Worm (Caenorhabditis elegans) whole organism, L4 larva: Measurements from ENCODE around the gene btb-11.

Source experiments
- D1046.2 ChIP-seq: fragments of 200-800 bp; sonication (Bioruptor generic); IDR thresholded peaks from 2 replicates; pipeline ENCODE4 v1.3.6; 2022; ENCODE audit warnings: missing genetic modification characterization, missing compliant biosample characterization
- F10B5.3 ChIP-seq: sonication (generic microtip); optimal IDR thresholded peaks from 2 replicates; lab custom pipeline; 2016; ENCODE audit warnings: mild to moderate bottlenecking, missing genetic modification characterization, missing compliant biosample characterization
- R02D3.7 ChIP-seq: fragments of 150-350 bp; sonication (generic microtip); optimal IDR thresholded peaks from 3 replicates; lab custom pipeline; 2014; ENCODE audit warnings: missing biosample characterization, missing genetic modification characterization
- T26A8.4 ChIP-seq: fragments of 200-800 bp; sonication (Bioruptor generic); IDR thresholded peaks from 2 replicates; pipeline ENCODE4 v1.3.6; 2022; ENCODE audit warnings: missing genetic modification characterization, missing compliant biosample characterization
- Y5F2A.4 ChIP-seq: fragments of 200-800 bp; sonication (Bioruptor generic); optimal IDR thresholded peaks from 2 replicates; lab custom pipeline; 2018; ENCODE audit warnings: mild to moderate bottlenecking, missing genetic modification characterization, missing compliant biosample characterization
- Y75B8A.6 ChIP-seq: fragments of 200-800 bp; sonication (Bioruptor generic); IDR thresholded peaks from 2 replicates; pipeline ENCODE4 v1.3.6; 2022; ENCODE audit warnings: missing genetic modification reagents, missing genetic modification characterization, missing compliant biosample characterization
- ZK337.2 ChIP-seq: fragments of 200-800 bp; sonication (Bioruptor generic); IDR thresholded peaks from 2 replicates; pipeline ENCODE4 v1.3.6; 2022; ENCODE audit warnings: missing genetic modification reagents, missing genetic modification characterization, missing compliant biosample characterization
- aha-1 ChIP-seq: fragments of 150-350 bp; peaks from one replicate; lab custom pipeline; 2014; ENCODE audit warnings: missing biosample characterization, missing genetic modification characterization
- attf-4 ChIP-seq: sonication (generic microtip); optimal IDR thresholded peaks from 3 replicates; lab custom pipeline; 2017; ENCODE audit warnings: missing biosample characterization, missing genetic modification characterization
- ces-1 ChIP-seq: fragments of 150-350 bp; sonication (generic microtip); optimal IDR thresholded peaks from 4 replicates; lab custom pipeline; 2014; ENCODE audit warnings: missing biosample characterization, missing genetic modification reagents, missing genetic modification characterization
- cey-2 ChIP-seq: sonication (generic microtip); optimal IDR thresholded peaks from 3 replicates; lab custom pipeline; 2017; ENCODE audit warnings: missing genetic modification characterization, mild to moderate bottlenecking, missing compliant biosample characterization, antibody characterized with exemption, borderline replicate concordance; ENCODE audit not compliant: insufficient read depth
- ctbp-1 ChIP-seq: fragments of 200-800 bp; sonication (Bioruptor generic); IDR thresholded peaks from 2 replicates; pipeline ENCODE4 v1.3.6; 2022; ENCODE audit warnings: missing genetic modification reagents, missing genetic modification characterization, missing compliant biosample characterization
- daf-12 ChIP-seq: fragments of 150-350 bp; optimal IDR thresholded peaks from 2 replicates; lab custom pipeline; 2014; ENCODE audit warnings: missing biosample characterization, missing genetic modification reagents, missing genetic modification characterization
- daf-16 ChIP-seq, 3 experiments: sonication (generic microtip); optimal IDR thresholded peaks; 2 replicates each; lab custom pipeline; 2016 to 2017; ENCODE audit warnings: missing genetic modification characterization in 3 of 3, missing genetic modification reagents in 3 of 3, mild to moderate bottlenecking in 2 of 3, missing compliant biosample characterization in 2 of 3, missing biosample characterization in 1 of 3, moderate library complexity in 1 of 3
- dmd-6 ChIP-seq: fragments of 200-800 bp; sonication (Bioruptor generic); IDR thresholded peaks from 2 replicates; pipeline ENCODE4 v1.3.6; 2022; ENCODE audit warnings: missing genetic modification reagents, missing genetic modification characterization, missing compliant biosample characterization
- dmd-8 ChIP-seq: fragments of 200-800 bp; sonication (Bioruptor generic); IDR thresholded peaks from 2 replicates; pipeline ENCODE4 v1.3.6; 2022; ENCODE audit warnings: missing genetic modification characterization, missing compliant biosample characterization
- dmd-9 ChIP-seq: fragments of 200-800 bp; sonication (Bioruptor generic); IDR thresholded peaks from 2 replicates; pipeline ENCODE4 v1.3.6; 2022; ENCODE audit warnings: missing genetic modification reagents, missing genetic modification characterization, missing compliant biosample characterization
- dpl-1 ChIP-seq: fragments of 150-350 bp; optimal IDR thresholded peaks from 2 replicates; lab custom pipeline; 2014; ENCODE audit warnings: missing biosample characterization, missing genetic modification reagents, missing genetic modification characterization
- duxl-1 ChIP-seq: sonication (generic microtip); optimal IDR thresholded peaks from 2 replicates; lab custom pipeline; 2016; ENCODE audit warnings: mild to moderate bottlenecking, missing genetic modification characterization, moderate library complexity, missing compliant biosample characterization; ENCODE audit not compliant: poor library complexity
- egl-27 ChIP-seq: sonication (generic microtip); optimal IDR thresholded peaks from 3 replicates; lab custom pipeline; 2017; ENCODE audit warnings: missing biosample characterization, missing genetic modification reagents, missing genetic modification characterization
- egl-43 ChIP-seq: fragments of 200-800 bp; sonication (Bioruptor generic); IDR thresholded peaks from 2 replicates; pipeline ENCODE4 v1.3.6; 2022; ENCODE audit warnings: missing genetic modification reagents, missing genetic modification characterization, missing compliant biosample characterization
- fos-1 ChIP-seq: fragments of 150-350 bp; optimal IDR thresholded peaks from 2 replicates; lab custom pipeline; 2014; ENCODE audit warnings: missing biosample characterization, missing genetic modification characterization
- hlh-11 ChIP-seq: fragments of 200-800 bp; sonication (Bioruptor generic); optimal IDR thresholded peaks from 2 replicates; lab custom pipeline; 2018; ENCODE audit warnings: mild to moderate bottlenecking, missing genetic modification characterization, missing compliant biosample characterization
- hmg-1.1 ChIP-seq: fragments of 200-800 bp; sonication (Bioruptor generic); IDR thresholded peaks from 2 replicates; pipeline ENCODE4 v1.3.6; 2022; ENCODE audit warnings: missing genetic modification reagents, missing genetic modification characterization, missing compliant biosample characterization
- lin-1 ChIP-seq: fragments of 200-800 bp; sonication (Bioruptor generic); IDR thresholded peaks from 2 replicates; pipeline ENCODE4 v1.3.6; 2022; ENCODE audit warnings: missing genetic modification reagents, missing genetic modification characterization, missing compliant biosample characterization
- lin-38 ChIP-seq: fragments of 200-800 bp; sonication (Bioruptor generic); IDR thresholded peaks from 2 replicates; pipeline ENCODE4 v1.3.6; 2022; ENCODE audit warnings: missing genetic modification reagents, missing genetic modification characterization, missing compliant biosample characterization
- lir-3 ChIP-seq: sonication (generic microtip); optimal IDR thresholded peaks from 2 replicates; lab custom pipeline; 2016; ENCODE audit warnings: mild to moderate bottlenecking, missing genetic modification characterization, missing compliant biosample characterization
- madf-9 ChIP-seq: fragments of 200-800 bp; sonication (Bioruptor generic); conservative IDR thresholded peaks from 2 replicates; pipeline ENCODE4 v1.3.6; 2022; ENCODE audit warnings: missing genetic modification reagents, missing genetic modification characterization, missing compliant biosample characterization
- mep-1 ChIP-seq: fragments of 150-350 bp; sonication (generic microtip); optimal IDR thresholded peaks from 3 replicates; lab custom pipeline; 2014; ENCODE audit warnings: missing biosample characterization, missing genetic modification characterization
- mxl-2 ChIP-seq: fragments of 200-800 bp; sonication (Bioruptor generic); conservative IDR thresholded peaks from 2 replicates; pipeline ENCODE4 v1.3.6; 2022; ENCODE audit warnings: missing genetic modification reagents, missing genetic modification characterization, missing compliant biosample characterization
- nhr-10 ChIP-seq: fragments of 150-350 bp; optimal IDR thresholded peaks from 2 replicates; lab custom pipeline; 2014; ENCODE audit warnings: missing biosample characterization, missing genetic modification characterization
- nhr-102 ChIP-seq: sonication (generic microtip); optimal IDR thresholded peaks from 2 replicates; lab custom pipeline; 2016; ENCODE audit warnings: mild to moderate bottlenecking, missing genetic modification characterization, moderate library complexity, missing compliant biosample characterization
- nhr-25 ChIP-seq: sonication (generic microtip); optimal IDR thresholded peaks from 2 replicates; lab custom pipeline; 2017; ENCODE audit warnings: missing genetic modification characterization, mild to moderate bottlenecking, missing compliant biosample characterization, antibody characterized with exemption, moderate library complexity, borderline replicate concordance; ENCODE audit not compliant: insufficient read depth
- nhr-28 ChIP-seq: fragments of 150-350 bp; optimal IDR thresholded peaks from 2 replicates; lab custom pipeline; 2014; ENCODE audit warnings: missing biosample characterization, missing genetic modification characterization
- nhr-6 ChIP-seq: fragments of 150-350 bp; optimal IDR thresholded peaks from 2 replicates; lab custom pipeline; 2014; ENCODE audit warnings: missing biosample characterization, missing genetic modification characterization
- php-3 ChIP-seq: fragments of 200-800 bp; sonication (Bioruptor generic); IDR thresholded peaks from 2 replicates; pipeline ENCODE4 v1.3.6; 2022; ENCODE audit warnings: missing genetic modification reagents, missing genetic modification characterization, missing compliant biosample characterization
- pqm-1 ChIP-seq: sonication (generic microtip); optimal IDR thresholded peaks from 2 replicates; lab custom pipeline; 2017; ENCODE audit warnings: missing biosample characterization, missing genetic modification characterization
- sdz-12 ChIP-seq: fragments of 200-800 bp; sonication (Bioruptor generic); optimal IDR thresholded peaks from 2 replicates; lab custom pipeline; 2018; ENCODE audit warnings: mild to moderate bottlenecking, missing genetic modification characterization, missing compliant biosample characterization
- spr-3 ChIP-seq: fragments of 200-800 bp; sonication (Bioruptor generic); optimal IDR thresholded peaks from 2 replicates; lab custom pipeline; 2018; ENCODE audit warnings: mild to moderate bottlenecking, missing genetic modification characterization, missing compliant biosample characterization
- tra-1 ChIP-seq: fragments of 200-800 bp; sonication (Bioruptor generic); IDR thresholded peaks from 2 replicates; pipeline ENCODE4 v1.3.6; 2022; ENCODE audit warnings: missing genetic modification reagents, missing genetic modification characterization, missing compliant biosample characterization
- unc-39 ChIP-seq: sonication (generic microtip); optimal IDR thresholded peaks from 2 replicates; lab custom pipeline; 2017; ENCODE audit warnings: missing biosample characterization, missing genetic modification characterization
- unc-62 ChIP-seq, 3 experiments: fragments of 150-350 bp in 1 of 3; sonication (generic microtip); optimal IDR thresholded peaks in 2 of 3; peaks in 1 of 3; 1 replicate in 1 of 3; 2 replicates in 2 of 3; lab custom pipeline; 2014 to 2017; ENCODE audit warnings: missing biosample characterization in 3 of 3, missing genetic modification characterization in 3 of 3, missing genetic modification reagents in 3 of 3, missing genotype in 1 of 3
- vab-7 ChIP-seq: fragments of 200-800 bp; sonication (Bioruptor generic); IDR thresholded peaks from 2 replicates; pipeline ENCODE4 v1.3.6; 2022; ENCODE audit warnings: missing genetic modification reagents, missing genetic modification characterization, missing compliant biosample characterization
- zfp-3 ChIP-seq: fragments of 200-800 bp; sonication (Bioruptor generic); conservative IDR thresholded peaks from 2 replicates; pipeline ENCODE4 v1.3.6; 2022; ENCODE audit warnings: missing genetic modification reagents, missing genetic modification characterization, missing compliant biosample characterization
- zip-2 ChIP-seq: fragments of 150-350 bp; optimal IDR thresholded peaks from 2 replicates; lab custom pipeline; 2014; ENCODE audit warnings: missing biosample characterization, missing genetic modification characterization

The btb-11 gene

ce11 chrII:1056844-1057243, 32.3 kb upstream of the btb-11 start (continued):
- TF ChIP-seq egl-27 (tag; lab: Kevin White, UChicago) (no peak), unc-62 (GFP tag; optimal IDR thresholded peaks at IDR 0.05 in 1 of 2; lab: Kevin White, UChicago) (no peak), unc-62 (tag; optimal IDR thresholded peaks at IDR 0.05; lab: Kevin White, UChicago) (no peak), vab-7 (GFP tag; lab: Robert Waterston, UW) (no peak), hmg-1.1 (GFP tag; lab: Robert Waterston, UW) (no peak), tra-1 (peak; percentile 56; the same call in 1 of the 2 replicates), zip-2 (tag; lab: Kevin White, UChicago) (no peak), fos-1 (no peak), hlh-11 (tag; lab: Kevin White, UChicago) (peak; percentile 76), cey-2 (no peak), nhr-102 (tag; lab: Kevin White, UChicago) (peak; percentile 32), spr-3 (GFP tag; lab: Kevin White, UChicago) (no peak), nhr-6 (tag; lab: Kevin White, UChicago) (no peak), daf-16 (GFP tag; optimal IDR thresholded peaks at IDR 0.05; lab: Kevin White, UChicago) (peak in 1 of 2 experiments; percentile 70), daf-16 (tag; optimal IDR thresholded peaks at IDR 0.05; lab: Kevin White, UChicago) (peak; percentile 99), R02D3.7 (tag; lab: Kevin White, UChicago) (no peak), madf-9 (GFP tag; lab: Robert Waterston, UW) (no peak), nhr-25 (tag; lab: Kevin White, UChicago) (no peak), ctbp-1 (GFP tag; lab: Robert Waterston, UW) (no peak), aha-1 (no peak), duxl-1 (tag; lab: Kevin White, UChicago) (no peak), mep-1 (tag; lab: Kevin White, UChicago) (no peak), mxl-2 (no peak), dmd-6 (GFP tag; lab: Robert Waterston, UW) (peak; percentile 80), php-3 (GFP tag; lab: Robert Waterston, UW) (peak; percentile 87), dmd-8 (GFP tag; lab: Robert Waterston, UW) (no peak), nhr-28 (peak; percentile 80), dpl-1 (GFP tag; lab: Kevin White, UChicago) (no peak), ces-1 (GFP tag; lab: Kevin White, UChicago) (no peak), lir-3 (tag; lab: Kevin White, UChicago) (no peak), unc-39 (no peak), T26A8.4 (GFP tag; lab: Robert Waterston, UW) (no peak), D1046.2 (GFP tag; lab: Robert Waterston, UW) (no peak), F10B5.3 (no peak), attf-4 (tag; lab: Kevin White, UChicago) (no peak), pqm-1 (tag; lab: Kevin White, UChicago) (peak; percentile 16), ZK337.2 (GFP tag; lab: Robert Waterston, UW) (no peak), lin-1 (GFP tag; lab: Robert Waterston, UW) (peak; percentile 77; the same call in 1 of the 2 replicates), Y5F2A.4 (GFP tag; lab: Kevin White, UChicago) (no peak), nhr-10 (no peak), zfp-3 (GFP tag; lab: Robert Waterston, UW) (no peak), sdz-12 (GFP tag; lab: Kevin White, UChicago) (no peak), lin-38 (no peak), daf-12 (tag; lab: Kevin White, UChicago) (no peak), egl-43 (GFP tag; lab: Robert Waterston, UW) (no peak), Y75B8A.6 (GFP tag; lab: Robert Waterston, UW) (no peak), dmd-9 (GFP tag; lab: Robert Waterston, UW) (no peak)
